Fruit fly (Drosophila melanogaster) whole organism, embryonic: Measurements from ENCODE around the gene Mcm5.

ENCODE experiments used
- Ada2b ChIP-seq: fragments of 200-800 bp; sonication (Bioruptor generic); IDR thresholded peaks from 2 replicates; pipeline ENCODE4 v1.3.6; 2022; ENCODE audit warnings: missing biosample characterization, missing genetic modification characterization
- Asciz ChIP-seq: fragments of 200-800 bp; sonication (Bioruptor generic); optimal IDR thresholded peaks from 2 replicates; lab custom pipeline; 2017; ENCODE audit warnings: missing biosample characterization, mild to moderate bottlenecking, missing genetic modification characterization, missing genetic modification reagents
- B-H1 ChIP-seq: fragments of 200-800 bp; sonication (Bioruptor generic); IDR thresholded peaks from 3 replicates; pipeline ENCODE4 v1.3.6; 2022; ENCODE audit warnings: missing biosample characterization, missing genetic modification characterization
- B-H2 ChIP-seq: fragments of 200-800 bp; sonication (Bioruptor generic); optimal IDR thresholded peaks from 2 replicates; lab custom pipeline; 2018; ENCODE audit warnings: missing biosample characterization, mild to moderate bottlenecking, missing genetic modification characterization
- BEAF-32 ChIP-seq: fragments of 200-800 bp; sonication (Bioruptor generic); optimal IDR thresholded peaks from 3 replicates; lab custom pipeline; 2017; ENCODE audit warnings: missing biosample characterization, missing genetic modification characterization, mild to moderate bottlenecking, moderate library complexity, missing genetic modification reagents
- Bteb2 ChIP-seq: fragments of 200-800 bp; sonication (Bioruptor generic); optimal IDR thresholded peaks from 2 replicates; lab custom pipeline; 2016; ENCODE audit warnings: missing biosample characterization, missing genetic modification characterization
- C15 ChIP-seq: fragments of 200-800 bp; sonication (Bioruptor generic); IDR thresholded peaks from 3 replicates; pipeline ENCODE4 v1.3.6; 2022; ENCODE audit warnings: missing biosample characterization, missing genetic modification characterization
- CG10274 ChIP-seq: fragments of 200-800 bp; sonication (Bioruptor generic); optimal IDR thresholded peaks from 3 replicates; lab custom pipeline; 2017; ENCODE audit warnings: missing biosample characterization, mild to moderate bottlenecking, missing genetic modification characterization
- CG11504 ChIP-seq: fragments of 200-800 bp; sonication (Bioruptor generic); optimal IDR thresholded peaks from 3 replicates; lab custom pipeline; 2019; ENCODE audit warnings: missing biosample characterization, mild to moderate bottlenecking, missing genetic modification characterization, moderate library complexity
- CG11723 ChIP-seq: fragments of 200-800 bp; sonication (Bioruptor generic); optimal IDR thresholded peaks from 2 replicates; lab custom pipeline; 2017; ENCODE audit warnings: missing biosample characterization, mild to moderate bottlenecking, missing genetic modification characterization
- CG12299 ChIP-seq: fragments of 200-800 bp; sonication (Bioruptor generic); optimal IDR thresholded peaks from 2 replicates; lab custom pipeline; 2018; ENCODE audit warnings: missing biosample characterization, mild to moderate bottlenecking, missing genetic modification characterization
- CG17829 ChIP-seq: fragments of 200-800 bp; optimal IDR thresholded peaks from 2 replicates; lab custom pipeline; 2019; ENCODE audit warnings: missing biosample characterization, mild to moderate bottlenecking, missing genetic modification characterization, moderate library complexity
- CG2129 ChIP-seq: fragments of 200-800 bp; sonication (Bioruptor generic); IDR thresholded peaks from 2 replicates; pipeline ENCODE4 v1.3.6; 2022; ENCODE audit warnings: missing biosample characterization, missing genetic modification characterization; ENCODE audit not compliant: partially characterized antibody
- CG3065 ChIP-seq: fragments of 200-800 bp; sonication (Bioruptor generic); optimal IDR thresholded peaks from 2 replicates; lab custom pipeline; 2016; ENCODE audit warnings: missing biosample characterization, missing genetic modification characterization
- CG7357 ChIP-seq: fragments of 200-800 bp; sonication (Bioruptor generic); IDR thresholded peaks from 3 replicates; pipeline ENCODE4 v1.3.6; 2022; ENCODE audit warnings: missing biosample characterization, missing genetic modification characterization
- CG7556 ChIP-seq: fragments of 200-800 bp; sonication (Bioruptor generic); optimal IDR thresholded peaks from 2 replicates; lab custom pipeline; 2017; ENCODE audit warnings: missing biosample characterization, mild to moderate bottlenecking, missing genetic modification characterization
- CG7987 ChIP-seq: fragments of 200-800 bp; sonication (Bioruptor generic); optimal IDR thresholded peaks from 2 replicates; lab custom pipeline; 2018; ENCODE audit warnings: missing biosample characterization, mild to moderate bottlenecking, missing genetic modification characterization, moderate library complexity
- CG8089 ChIP-seq: fragments of 200-800 bp; sonication (Bioruptor generic); optimal IDR thresholded peaks from 3 replicates; lab custom pipeline; 2016; ENCODE audit warnings: missing biosample characterization, missing genetic modification characterization
- CG8478 ChIP-seq: fragments of >200 bp; optimal IDR thresholded peaks from 2 replicates; lab custom pipeline; 2018
- CG8765 ChIP-seq: fragments of 200-800 bp; sonication (Bioruptor generic); IDR thresholded peaks from 2 replicates; pipeline ENCODE4 v1.3.6; 2022; ENCODE audit warnings: missing biosample characterization, missing genetic modification characterization
- CG9817 ChIP-seq: fragments of 200-800 bp; sonication (Bioruptor generic); optimal IDR thresholded peaks from 2 replicates; lab custom pipeline; 2018; ENCODE audit warnings: missing biosample characterization, mild to moderate bottlenecking, missing genetic modification characterization, moderate library complexity
- CG9932 ChIP-seq: fragments of 200-800 bp; sonication (Bioruptor generic); IDR thresholded peaks from 2 replicates; pipeline ENCODE4 v1.3.6; 2022; ENCODE audit warnings: missing biosample characterization, missing genetic modification characterization
- CTCF ChIP-seq: fragments of 200-800 bp; sonication (Bioruptor generic); optimal IDR thresholded peaks from 2 replicates; lab custom pipeline; 2017; ENCODE audit warnings: missing biosample characterization, mild to moderate bottlenecking, missing genetic modification characterization, moderate library complexity
- Chrac-16 ChIP-seq: fragments of 200-800 bp; sonication (Bioruptor generic); optimal IDR thresholded peaks from 3 replicates; lab custom pipeline; 2016; ENCODE audit warnings: missing biosample characterization, missing genetic modification characterization
- GATAe ChIP-seq: fragments of 200-800 bp; sonication (Bioruptor generic); conservative IDR thresholded peaks from 2 replicates; pipeline ENCODE4 v1.3.6; 2022; ENCODE audit warnings: missing biosample characterization, missing genetic modification characterization
- Gsc ChIP-seq: fragments of 200-800 bp; sonication (Bioruptor generic); IDR thresholded peaks from 2 replicates; pipeline ENCODE4 v1.3.6; 2022; ENCODE audit warnings: missing biosample characterization, missing genetic modification characterization
- Lim3 ChIP-seq: fragments of 200-800 bp; sonication (Bioruptor generic); IDR thresholded peaks from 2 replicates; pipeline ENCODE4 v1.3.6; 2022; ENCODE audit warnings: missing biosample characterization, missing genetic modification characterization
- MBD-R2 ChIP-seq: fragments of 200-800 bp; sonication (Bioruptor generic); IDR thresholded peaks from 2 replicates; pipeline ENCODE4 v1.3.6; 2022; ENCODE audit warnings: missing biosample characterization, missing genetic modification characterization
- abd-A ChIP-seq: fragments of 200-800 bp; sonication (Bioruptor generic); optimal IDR thresholded peaks from 3 replicates; lab custom pipeline; 2019; ENCODE audit warnings: missing biosample characterization, mild to moderate bottlenecking, missing genetic modification characterization, moderate library complexity
- amos ChIP-seq: fragments of 200-800 bp; sonication (Bioruptor generic); IDR thresholded peaks from 2 replicates; pipeline ENCODE4 v1.3.6; 2022; ENCODE audit warnings: missing biosample characterization, missing genetic modification characterization; ENCODE audit not compliant: partially characterized antibody
- az2 ChIP-seq: fragments of 200-800 bp; sonication (Bioruptor generic); optimal IDR thresholded peaks from 3 replicates; lab custom pipeline; 2016; ENCODE audit warnings: missing biosample characterization, missing genetic modification characterization
- bigmax ChIP-seq: fragments of 200-800 bp; sonication (Bioruptor generic); optimal IDR thresholded peaks from 2 replicates; lab custom pipeline; 2018; ENCODE audit warnings: missing biosample characterization, mild to moderate bottlenecking, missing genetic modification characterization
- cad ChIP-seq: fragments of >200 bp; optimal IDR thresholded peaks from 2 replicates; lab custom pipeline; 2017; ENCODE audit warnings: missing biosample characterization, missing genetic modification characterization
- cato ChIP-seq: fragments of 200-800 bp; sonication (Bioruptor generic); optimal IDR thresholded peaks from 2 replicates; lab custom pipeline; 2016; ENCODE audit warnings: missing biosample characterization, missing genetic modification characterization, borderline replicate concordance
- dan ChIP-seq: fragments of 200-800 bp; sonication (Bioruptor generic); IDR thresholded peaks from 2 replicates; pipeline ENCODE4 v1.3.6; 2022; ENCODE audit warnings: missing biosample characterization, missing genetic modification characterization
- disco-r ChIP-seq: fragments of 200-800 bp; sonication (Bioruptor generic); optimal IDR thresholded peaks from 2 replicates; lab custom pipeline; 2016; ENCODE audit warnings: missing biosample characterization, missing genetic modification characterization
- fd64A ChIP-seq: fragments of 200-800 bp; sonication (Bioruptor generic); optimal IDR thresholded peaks from 3 replicates; lab custom pipeline; 2018; ENCODE audit warnings: missing biosample characterization, mild to moderate bottlenecking, missing genetic modification characterization
- gem ChIP-seq: fragments of 200-800 bp; sonication (Bioruptor generic); optimal IDR thresholded peaks from 2 replicates; lab custom pipeline; 2019; ENCODE audit warnings: missing biosample characterization, mild to moderate bottlenecking, missing genetic modification characterization, moderate library complexity
- hb ChIP-seq: fragments of 200-800 bp; sonication (Bioruptor generic); IDR thresholded peaks from 3 replicates; pipeline ENCODE4 v1.3.6; 2022; ENCODE audit warnings: missing biosample characterization, missing genetic modification characterization; ENCODE audit not compliant: partially characterized antibody
- hbn ChIP-seq: fragments of 200-800 bp; sonication (Bioruptor generic); IDR thresholded peaks from 2 replicates; pipeline ENCODE4 v1.3.6; 2022; ENCODE audit warnings: missing biosample characterization, missing genetic modification characterization; ENCODE audit not compliant: partially characterized antibody
- ken ChIP-seq: fragments of 200-800 bp; sonication (Bioruptor generic); IDR thresholded peaks from 3 replicates; pipeline ENCODE4 v1.3.6; 2022; ENCODE audit warnings: missing biosample characterization, missing genetic modification characterization
- luna ChIP-seq: fragments of 200-800 bp; sonication (Bioruptor generic); optimal IDR thresholded peaks from 2 replicates; lab custom pipeline; 2016; ENCODE audit warnings: missing biosample characterization, missing genetic modification characterization
- odd ChIP-seq: fragments of 200-800 bp; sonication (Bioruptor generic); optimal IDR thresholded peaks from 2 replicates; lab custom pipeline; 2017; ENCODE audit warnings: missing biosample characterization, mild to moderate bottlenecking, missing genetic modification characterization
- org-1 ChIP-seq: fragments of 200-800 bp; sonication (Bioruptor generic); optimal IDR thresholded peaks from 2 replicates; lab custom pipeline; 2017; ENCODE audit warnings: missing biosample characterization, missing genetic modification characterization
- pfk ChIP-seq: fragments of 200-800 bp; sonication (Bioruptor generic); optimal IDR thresholded peaks from 2 replicates; lab custom pipeline; 2018; ENCODE audit warnings: missing biosample characterization, mild to moderate bottlenecking, missing genetic modification characterization, moderate library complexity
- sna ChIP-seq: fragments of 200-800 bp; sonication (Bioruptor generic); IDR thresholded peaks from 2 replicates; pipeline ENCODE4 v1.3.6; 2022; ENCODE audit warnings: missing biosample characterization, missing genetic modification characterization; ENCODE audit not compliant: partially characterized antibody
- tll ChIP-seq, 2 experiments: fragments of 200-800 bp in 1 of 2; fragments of >200 bp in 1 of 2; sonication (Bioruptor generic) in 1 of 2; optimal IDR thresholded peaks; 2 replicates each; lab custom pipeline; 2017 to 2019; ENCODE audit warnings: missing biosample characterization in 2 of 2, missing genetic modification characterization in 2 of 2, mild to moderate bottlenecking in 1 of 2, moderate library complexity in 1 of 2
- unc-4 ChIP-seq: fragments of 200-800 bp; sonication (Bioruptor generic); IDR thresholded peaks from 2 replicates; pipeline ENCODE4 v1.3.6; 2022; ENCODE audit warnings: missing biosample characterization, missing genetic modification characterization; ENCODE audit not compliant: partially characterized antibody
- wek ChIP-seq: fragments of 200-800 bp; sonication (Bioruptor generic); optimal IDR thresholded peaks from 3 replicates; lab custom pipeline; 2018; ENCODE audit warnings: missing biosample characterization, mild to moderate bottlenecking, missing genetic modification characterization, moderate library complexity
- zen2 ChIP-seq: fragments of 200-800 bp; sonication (Bioruptor generic); IDR thresholded peaks from 3 replicates; pipeline ENCODE4 v1.3.6; 2022; ENCODE audit warnings: missing biosample characterization, missing genetic modification characterization; ENCODE audit not compliant: partially characterized antibody

Gene Mcm5

dm6 chr3R:10784058-10784499 lies 4.2 kb upstream of the Mcm5 start, which contains the start of the genes mRpL37 and Rbp1 (continued):
- TF ChIP-seq CG11504 (tag; lab: Kevin White, UChicago): peak; percentile 81
- TF ChIP-seq CG8478: no peak
- TF ChIP-seq CG7357 (GFP tag; lab: Robert Waterston, UW): peak; percentile 43; the same call in 1 of the 3 replicates
- peak; percentile 91 for TF ChIP-seq MBD-R2
- TF ChIP-seq hb (GFP tag; lab: Robert Waterston, UW): peak; percentile 89
- no peak for TF ChIP-seq GATAe (GFP tag; lab: Robert Waterston, UW)
- TF ChIP-seq luna: no peak
- no peak for TF ChIP-seq Lim3 (GFP tag; lab: Robert Waterston, UW)
- peak; percentile 55; the same call in 1 of the 3 replicates for TF ChIP-seq zen2 (GFP tag; lab: Robert Waterston, UW)
- TF ChIP-seq CG3065: peak; percentile 23
- TF ChIP-seq CG10274 (GFP tag; lab: Kevin White, UChicago): no peak
- TF ChIP-seq wek (GFP tag; lab: Kevin White, UChicago): no peak
- TF ChIP-seq CG8089: peak; percentile 35
- TF ChIP-seq fd64A: no peak
- TF ChIP-seq cad: no peak
- TF ChIP-seq CG9817 (tag; lab: Kevin White, UChicago): peak; percentile 87
- peak; percentile 78 for TF ChIP-seq amos (GFP tag; lab: Robert Waterston, UW)
- peak; percentile 89 for TF ChIP-seq CG17829
- peak; percentile 55; the same call in 1 of the 3 replicates for TF ChIP-seq B-H1 (GFP tag; lab: Robert Waterston, UW)
- TF ChIP-seq CG2129: peak; percentile 98
- TF ChIP-seq Asciz (GFP tag; lab: Kevin White, UChicago): no peak
- peak; percentile 54 for TF ChIP-seq Bteb2
- peak; percentile 84 for TF ChIP-seq CG8765
- no peak for TF ChIP-seq pfk
- TF ChIP-seq tll (GFP tag; optimal IDR thresholded peaks at IDR 0.05; lab: Kevin White, UChicago): peak; percentile 7 to 69
- no peak for TF ChIP-seq org-1
- TF ChIP-seq gem (tag; lab: Kevin White, UChicago): peak; percentile 88
- TF ChIP-seq unc-4 (GFP tag; lab: Robert Waterston, UW): peak; percentile 94
- TF ChIP-seq BEAF-32: peak; percentile 97
- 0 out of 3 replicates have a peak, but pooled peaks have one; percentile 48 for TF ChIP-seq C15 (GFP tag; lab: Robert Waterston, UW)
- TF ChIP-seq hbn (GFP tag; lab: Robert Waterston, UW): peak; percentile 78
- peak; percentile 55 for TF ChIP-seq CG12299 (tag; lab: Kevin White, UChicago)
- peak; percentile 50; the same call in 1 of the 2 replicates for TF ChIP-seq Gsc
- TF ChIP-seq B-H2 (GFP tag; lab: Kevin White, UChicago): peak; percentile 66
- peak; percentile 19 for TF ChIP-seq CG11723 (GFP tag; lab: Kevin White, UChicago)
- TF ChIP-seq dan (GFP tag; lab: Robert Waterston, UW): peak; percentile 43; the same call in 1 of the 2 replicates
- no peak for TF ChIP-seq CTCF
- TF ChIP-seq CG9932 (GFP tag; lab: Robert Waterston, UW): peak; percentile 91
- TF ChIP-seq bigmax (GFP tag; lab: Kevin White, UChicago): no peak
- TF ChIP-seq Ada2b (GFP tag; lab: Robert Waterston, UW): peak; percentile 42; the same call in 1 of the 2 replicates
- TF ChIP-seq Chrac-16 (GFP tag; lab: Kevin White, UChicago): peak; percentile 83
- no peak for TF ChIP-seq odd (GFP tag; lab: Kevin White, UChicago)
- TF ChIP-seq CG7556 (GFP tag; lab: Kevin White, UChicago): no peak
- TF ChIP-seq disco-r (GFP tag; lab: Kevin White, UChicago): no peak
- peak; percentile 77 for TF ChIP-seq az2 (GFP tag; lab: Kevin White, UChicago)
- peak; percentile 68 for TF ChIP-seq cato (GFP tag; lab: Kevin White, UChicago)
- peak; percentile 86 for TF ChIP-seq sna (GFP tag; lab: Robert Waterston, UW)
- TF ChIP-seq abd-A: no peak
- TF ChIP-seq ken (GFP tag; lab: Robert Waterston, UW): no peak; the same call in 2 of the 3 replicates
- no peak for TF ChIP-seq CG7987 (GFP tag; lab: Kevin White, UChicago)
